Worm (Caenorhabditis elegans) whole organism, late embryonic: ENCODE measurements around the gene K06H7.2.

Source experiments
- K02D7.2 ChIP-seq: sonication (generic microtip); optimal IDR thresholded peaks from 2 replicates; lab custom pipeline; 2017; ENCODE audit warnings: mild to moderate bottlenecking, missing genetic modification characterization, missing compliant biosample characterization
- ceh-45 ChIP-seq: fragments of 200-800 bp; sonication (Bioruptor generic); IDR thresholded peaks from 2 replicates; pipeline ENCODE4 v1.3.6; 2022; ENCODE audit warnings: missing genetic modification reagents, missing genetic modification characterization, missing compliant biosample characterization
- che-1 ChIP-seq: sonication (generic microtip); optimal IDR thresholded peaks from 2 replicates; lab custom pipeline; 2016; ENCODE audit warnings: mild to moderate bottlenecking, missing genetic modification characterization, missing compliant biosample characterization
- dve-1 ChIP-seq: sonication (generic microtip); optimal IDR thresholded peaks from 2 replicates; lab custom pipeline; 2017; ENCODE audit warnings: antibody characterized with exemption, mild to moderate bottlenecking, missing genetic modification characterization, missing compliant biosample characterization
- elt-2 ChIP-seq: sonication (generic microtip); optimal IDR thresholded peaks from 2 replicates; lab custom pipeline; 2016; ENCODE audit warnings: missing genetic modification reagents, missing genetic modification characterization, missing compliant biosample characterization
- hlh-15 ChIP-seq: sonication (generic microtip); optimal IDR thresholded peaks from 2 replicates; lab custom pipeline; 2016; ENCODE audit warnings: missing genetic modification characterization, missing compliant biosample characterization
- nfya-1 ChIP-seq: sonication (generic microtip); optimal IDR thresholded peaks from 2 replicates; lab custom pipeline; 2017; ENCODE audit warnings: missing genetic modification characterization, mild to moderate bottlenecking, missing compliant biosample characterization, antibody characterized with exemption, moderate library complexity
- npax-4 ChIP-seq: sonication (generic microtip); optimal IDR thresholded peaks from 2 replicates; lab custom pipeline; 2016; ENCODE audit warnings: missing genetic modification characterization, missing compliant biosample characterization
- pag-3 ChIP-seq: sonication (generic microtip); optimal IDR thresholded peaks from 2 replicates; lab custom pipeline; 2016; ENCODE audit warnings: missing compliant biosample characterization, missing genetic modification characterization, borderline replicate concordance
- unc-86 ChIP-seq: sonication (generic microtip); optimal IDR thresholded peaks from 2 replicates; lab custom pipeline; 2016; ENCODE audit warnings: missing genetic modification characterization, missing compliant biosample characterization

- TF ChIP-seq dve-1 (tag; lab: Kevin White, UChicago) (no peak), hlh-15 (no peak), npax-4 (no peak), unc-86 (tag; lab: Kevin White, UChicago) (no peak), pag-3 (tag; lab: Kevin White, UChicago) (no peak), elt-2 (tag; lab: Kevin White, UChicago) (no peak), nfya-1 (no peak), ceh-45 (GFP tag; lab: Robert Waterston, UW) (no peak), che-1 (tag; lab: Kevin White, UChicago) (no peak), K02D7.2 (no peak)
Observed at ce11 chrIII:8066989-8067388, 26.4 kb upstream of the K06H7.2 start, which contains the start of gene pros-1.
